Fruit fly (Drosophila melanogaster): ENCODE measurements around the gene ctp.

ctp gene

dm6 chrX:4702804-4703414 is 15.3 kb downstream of the ctp start (continued):
- TF ChIP-seq CG13894 (tag; optimal IDR thresholded peaks at IDR 0.05) (peak; percentile 10), grn (GFP tag; optimal IDR thresholded peaks at IDR 0.05) (peak; percentile 47), Trl (optimal IDR thresholded peaks at IDR 0.05) (peak; percentile 31 to 57), Trl (GFP tag; optimal IDR thresholded peaks at IDR 0.05) (no peak), CG6254 (GFP tag; optimal IDR thresholded peaks at IDR 0.05) (no peak), seq (GFP tag; IDR thresholded peaks at IDR 0.05) (0 out of 2 replicates have a peak, but pooled peaks have one; percentile 20), tna (GFP tag; IDR thresholded peaks at IDR 0.05; ENCODE audit: partially characterized antibody) (0 out of 2 replicates have a peak, but pooled peaks have one; percentile 11), CG6813 (GFP tag; optimal IDR thresholded peaks at IDR 0.05) (no peak), CG14860 (GFP tag; IDR thresholded peaks at IDR 0.05; ENCODE audit: partially characterized antibody) (no peak), Med (GFP tag) (peak; percentile 66), Atf-2 (GFP tag; optimal IDR thresholded peaks at IDR 0.05) (no peak), cg (GFP tag; optimal IDR thresholded peaks at IDR 0.05) (peak; percentile 55), Dp (GFP tag; optimal IDR thresholded peaks at IDR 0.05) (peak; percentile 25), chinmo (GFP tag; IDR thresholded peaks at IDR 0.05; ENCODE audit: partially characterized antibody) (0 out of 4 replicates have a peak, but pooled peaks have one; percentile 41), cwo (GFP tag; optimal IDR thresholded peaks at IDR 0.05) (peak; percentile 77), exex (tag; optimal IDR thresholded peaks at IDR 0.05) (peak; percentile 39), CG6791 (GFP tag; IDR thresholded peaks at IDR 0.05; ENCODE audit: partially characterized antibody) (0 out of 3 replicates have a peak, but pooled peaks have one; percentile 13), stwl (tag; optimal IDR thresholded peaks at IDR 0.05) (peak; percentile 9), fd3F (GFP tag; optimal IDR thresholded peaks at IDR 0.05) (no peak)

DNA sequence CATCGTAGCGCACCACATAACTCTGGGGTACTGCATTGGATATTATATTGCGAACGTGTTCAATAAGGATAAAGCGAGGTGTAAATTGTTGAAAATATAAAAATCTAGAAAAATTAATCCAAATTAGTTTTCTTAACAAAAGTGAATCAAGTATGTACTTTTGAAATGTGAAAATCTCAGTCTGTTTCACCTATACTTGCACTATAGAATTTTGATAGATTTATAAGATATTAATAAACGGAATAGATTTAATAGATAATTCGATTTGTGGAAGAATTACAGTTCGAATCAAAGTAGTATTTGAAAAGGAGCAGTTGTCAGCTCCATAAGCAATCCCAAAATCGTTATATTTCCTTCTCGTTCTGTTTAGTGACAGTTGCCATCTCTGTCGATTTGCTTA is 17.4 kb downstream of the ctp start, which contains the start of gene CG7024:
Gene CG7024 (plus strand): TSS at position 301 of the 400 bp plus-strand sequence.
- no peak for TF ChIP-seq zfh2 (GFP tag; optimal IDR thresholded peaks at IDR 0.05)
- TF ChIP-seq Neu2 (GFP tag; optimal IDR thresholded peaks at IDR 0.05; ENCODE audit: borderline replicate concordance) = no peak
- no peak for TF ChIP-seq CG8281 (tag; optimal IDR thresholded peaks at IDR 0.05)

dm6 chrX:4707237-4708066 is 19.9 kb downstream of the ctp start, which contains the start of gene Proc-R:
TSS of gene Proc-R (plus strand) at chrX:4707916.
- TF ChIP-seq CG1832 (GFP tag; optimal IDR thresholded peaks at IDR 0.05) (peak; percentile 31), sens (GFP tag) (peak; percentile 64), CG8290 (GFP tag; optimal IDR thresholded peaks at IDR 0.05) (peak; percentile 38), CG8290 (tag; optimal IDR thresholded peaks at IDR 0.05) (no peak), vvl (GFP tag; IDR thresholded peaks at IDR 0.05) (peak; percentile 36; the same call in 1 of the 2 replicates), grn (GFP tag; optimal IDR thresholded peaks at IDR 0.05) (peak; percentile 64), CG12769 (tag; optimal IDR thresholded peaks at IDR 0.05) (peak; percentile 12), Dp (GFP tag; optimal IDR thresholded peaks at IDR 0.05) (peak; percentile 18), CG7963 (GFP tag; IDR thresholded peaks at IDR 0.05; ENCODE audit: partially characterized antibody) (0 out of 3 replicates have a peak, but pooled peaks have one; percentile 14), Deaf1 (tag; optimal IDR thresholded peaks at IDR 0.05) (peak; percentile 35), chinmo (GFP tag; IDR thresholded peaks at IDR 0.05; ENCODE audit: partially characterized antibody) (0 out of 4 replicates have a peak, but pooled peaks have one; percentile 68), Med (GFP tag) (peak; percentile 38), Rfx (GFP tag; IDR thresholded peaks at IDR 0.05) (peak; percentile 31; the same call in 1 of the 2 replicates), Trl (optimal IDR thresholded peaks at IDR 0.05) (peak; percentile 7 to 32), Trl (GFP tag; optimal IDR thresholded peaks at IDR 0.05) (no peak), pzg (GFP tag; optimal IDR thresholded peaks at IDR 0.05) (peak; percentile 10), scrt (GFP tag; optimal IDR thresholded peaks at IDR 0.05) (peak; percentile 84), Doc2 (GFP tag; IDR thresholded peaks at IDR 0.05) (no peak), crol (GFP tag; IDR thresholded peaks at IDR 0.05) (peak; percentile 42; the same call in 1 of the 2 replicates), CG13287 (GFP tag; IDR thresholded peaks at IDR 0.05; ENCODE audit: partially characterized antibody) (0 out of 2 replicates have a peak, but pooled peaks have one; percentile 7), sr (GFP tag; IDR thresholded peaks at IDR 0.05) (0 out of 3 replicates have a peak, but pooled peaks have one; percentile 10), pfk (GFP tag; optimal IDR thresholded peaks at IDR 0.05) (peak; percentile 62), CG31365 (tag; optimal IDR thresholded peaks at IDR 0.05) (no peak), pb (GFP tag; optimal IDR thresholded peaks at IDR 0.05) (no peak), CTCF (GFP tag; optimal IDR thresholded peaks at IDR 0.05) (peak; percentile 90), CG12299 (tag; optimal IDR thresholded peaks at IDR 0.05) (no peak), bsh (GFP tag; optimal IDR thresholded peaks at IDR 0.05) (no peak)
